In the genomic region with DNA sequence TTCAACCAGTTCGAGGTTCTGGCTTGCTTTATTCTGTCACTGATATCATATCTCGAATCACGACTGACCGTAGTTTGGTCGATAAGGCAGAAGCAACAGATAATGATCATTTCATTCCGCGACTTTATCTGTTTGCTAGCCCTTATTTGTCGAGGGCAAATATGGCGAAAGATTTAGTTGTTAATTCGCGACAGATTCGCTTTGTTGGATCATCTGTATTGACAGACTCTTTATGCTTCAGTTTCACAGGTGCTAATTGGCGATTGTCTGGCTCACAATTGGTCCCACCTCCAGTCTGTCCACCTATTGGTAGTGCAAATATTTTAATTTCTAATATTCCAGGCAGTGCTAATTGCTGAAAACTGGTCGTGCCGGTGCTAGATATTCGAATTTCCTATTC, we compare ENCODE assay signal across 5 fruit fly cellular contexts.
TF ChIP-seq lines count a peak whose summit lies in the region.

No protein-coding gene starts in this region.

- no peak for TF ChIP-seq CTCF in whole organism, embryonic (GFP tag; optimal IDR thresholded peaks at IDR 0.05; lab: Kevin White, UChicago)

TF ChIP-seq in whole organism, adult, 20 proteins besides CTCF, POLR2A, EP300 and RAD21 (continues in another document):
- TF ChIP-seq CG33017 (tag; optimal IDR thresholded peaks at IDR 0.05; lab: Kevin White, UChicago) (peak; percentile 67), toe (GFP tag; optimal IDR thresholded peaks at IDR 0.05; lab: Kevin White, UChicago) (peak; percentile 75), CG7045 (GFP tag; optimal IDR thresholded peaks at IDR 0.05; lab: Kevin White, UChicago) (peak; percentile 92), CG12768 (GFP tag; optimal IDR thresholded peaks at IDR 0.05; lab: Kevin White, UChicago) (peak; percentile 66), Mnt (GFP tag; optimal IDR thresholded peaks at IDR 0.05; lab: Kevin White, UChicago) (peak; percentile 35), CG1620 (GFP tag; optimal IDR thresholded peaks at IDR 0.05; lab: Kevin White, UChicago) (peak; percentile 38), Clk (GFP tag; optimal IDR thresholded peaks at IDR 0.05; lab: Kevin White, UChicago) (peak; percentile 40), Crg-1 (GFP tag; optimal IDR thresholded peaks at IDR 0.05; lab: Kevin White, UChicago) (peak; percentile 85), kay (GFP tag; lab: Kevin White, UChicago; ENCODE audit: borderline replicate concordance) (peak; percentile 96), bab1 (GFP tag; optimal IDR thresholded peaks at IDR 0.05; lab: Kevin White, UChicago) (no peak), CG5204 (GFP tag; optimal IDR thresholded peaks at IDR 0.05; lab: Kevin White, UChicago) (peak; percentile 12), CG11617 (GFP tag; optimal IDR thresholded peaks at IDR 0.05; lab: Kevin White, UChicago) (peak; percentile 54), tj (GFP tag; optimal IDR thresholded peaks at IDR 0.05; lab: Kevin White, UChicago) (no peak), Hr96 (GFP tag; optimal IDR thresholded peaks at IDR 0.05; lab: Kevin White, UChicago) (peak; percentile 47), pad (GFP tag; optimal IDR thresholded peaks at IDR 0.05; lab: Kevin White, UChicago) (peak; percentile 43), CG14711 (tag; optimal IDR thresholded peaks at IDR 0.05; lab: Kevin White, UChicago) (peak; percentile 33), CG7101 (tag; optimal IDR thresholded peaks at IDR 0.05; lab: Kevin White, UChicago) (peak; percentile 79)

TF ChIP-seq in whole organism, embryonic, 481 proteins besides CTCF, POLR2A, EP300 and RAD21 (continues in another document):
- TF ChIP-seq grn (GFP tag; optimal IDR thresholded peaks at IDR 0.05; lab: Kevin White, UChicago) = peak; percentile 14
- TF ChIP-seq CG15696 (tag; optimal IDR thresholded peaks at IDR 0.05; lab: Kevin White, UChicago) = no peak
- TF ChIP-seq Med (GFP tag; lab: Kevin White, UChicago) = peak; percentile 90
- TF ChIP-seq Sin3A (optimal IDR thresholded peaks at IDR 0.05; lab: Kevin White, UChicago) = no peak
- TF ChIP-seq cwo (GFP tag; optimal IDR thresholded peaks at IDR 0.05; lab: Kevin White, UChicago) = peak; percentile 8
- TF ChIP-seq Hr78 (GFP tag; optimal IDR thresholded peaks at IDR 0.05; lab: Kevin White, UChicago) = no peak
- TF ChIP-seq Atf6 (GFP tag; IDR thresholded peaks at IDR 0.05; lab: Robert Waterston, UW) = peak; percentile 62
- no peak for TF ChIP-seq Scr (GFP tag; IDR thresholded peaks at IDR 0.05; lab: Robert Waterston, UW; ENCODE audit: partially characterized antibody)
- peak; percentile 22 for TF ChIP-seq Asciz (GFP tag; optimal IDR thresholded peaks at IDR 0.05; lab: Kevin White, UChicago)
- no peak for TF ChIP-seq croc (GFP tag; conservative IDR thresholded peaks at IDR 0.05; lab: Robert Waterston, UW)
- TF ChIP-seq CG3995 (GFP tag; optimal IDR thresholded peaks at IDR 0.05; lab: Kevin White, UChicago) = peak; percentile 2
- peak; percentile 33; the same call in 1 of the 2 replicates for TF ChIP-seq sob (GFP tag; IDR thresholded peaks at IDR 0.05; lab: Robert Waterston, UW)
- TF ChIP-seq HHEX (GFP tag; optimal IDR thresholded peaks at IDR 0.05; lab: Kevin White, UChicago) = peak; percentile 33
- TF ChIP-seq otp (GFP tag; IDR thresholded peaks at IDR 0.05; lab: Robert Waterston, UW) = peak; percentile 64; the same call in 1 of the 3 replicates
- TF ChIP-seq CG12236 (GFP tag; optimal IDR thresholded peaks at IDR 0.05; lab: Kevin White, UChicago) = no peak
- peak; percentile 49 for TF ChIP-seq CG10543 (GFP tag; optimal IDR thresholded peaks at IDR 0.05; lab: Kevin White, UChicago)
- no peak for TF ChIP-seq chif (GFP tag; optimal IDR thresholded peaks at IDR 0.05; lab: Kevin White, UChicago)
- TF ChIP-seq CG4404 (GFP tag; IDR thresholded peaks at IDR 0.05; lab: Robert Waterston, UW) = no peak

TF ChIP-seq in whole organism, prepupa, 60 proteins besides CTCF, POLR2A, EP300 and RAD21 (continues in another document):
- TF ChIP-seq spab (GFP tag; optimal IDR thresholded peaks at IDR 0.05; lab: Kevin White, UChicago) = peak; percentile 51
- TF ChIP-seq CG6808 (GFP tag; optimal IDR thresholded peaks at IDR 0.05; lab: Kevin White, UChicago) = no peak
- TF ChIP-seq esn (GFP tag; optimal IDR thresholded peaks at IDR 0.05; lab: Kevin White, UChicago) = no peak
- TF ChIP-seq Sox14 (GFP tag; optimal IDR thresholded peaks at IDR 0.05; lab: Kevin White, UChicago) = no peak
- no peak for TF ChIP-seq CG8319 (GFP tag; optimal IDR thresholded peaks at IDR 0.05; lab: Kevin White, UChicago)
- no peak for TF ChIP-seq OdsH (GFP tag; optimal IDR thresholded peaks at IDR 0.05; lab: Kevin White, UChicago)
- no peak for TF ChIP-seq CG6276 (GFP tag; optimal IDR thresholded peaks at IDR 0.05; lab: Kevin White, UChicago)
- peak; percentile 57 for TF ChIP-seq CG7368 (GFP tag; optimal IDR thresholded peaks at IDR 0.05; lab: Kevin White, UChicago)
- no peak for TF ChIP-seq Gug (GFP tag; IDR thresholded peaks at IDR 0.05; lab: Robert Waterston, UW)
- TF ChIP-seq Eip78C (GFP tag; lab: Kevin White, UChicago) = peak; percentile 93
- no peak for TF ChIP-seq cyc (GFP tag; optimal IDR thresholded peaks at IDR 0.05; lab: Kevin White, UChicago)
- TF ChIP-seq CG11762 (GFP tag; optimal IDR thresholded peaks at IDR 0.05; lab: Kevin White, UChicago; ENCODE audit: insufficient read depth) = peak; percentile 5
- no peak for TF ChIP-seq CG11294 (GFP tag; IDR thresholded peaks at IDR 0.05; lab: Robert Waterston, UW)
- TF ChIP-seq Hr39 (GFP tag; optimal IDR thresholded peaks at IDR 0.05; lab: Kevin White, UChicago) = no peak
- TF ChIP-seq CG31627 (GFP tag; optimal IDR thresholded peaks at IDR 0.05; lab: Kevin White, UChicago) = no peak
- TF ChIP-seq vri (GFP tag; optimal IDR thresholded peaks at IDR 0.05; lab: Kevin White, UChicago) = peak; percentile 9
- TF ChIP-seq CG15336 (GFP tag; IDR thresholded peaks at IDR 0.05; lab: Robert Waterston, UW) = no peak
- peak; percentile 64 for TF ChIP-seq CG6792 (GFP tag; optimal IDR thresholded peaks at IDR 0.05; lab: Kevin White, UChicago)
- no peak for TF ChIP-seq lz (GFP tag; optimal IDR thresholded peaks at IDR 0.05; lab: Kevin White, UChicago)

TF ChIP-seq in whole organism, pupa, 21 proteins besides CTCF, POLR2A, EP300 and RAD21:
- peak; percentile 77 for TF ChIP-seq Pif1B (GFP tag; optimal IDR thresholded peaks at IDR 0.05; lab: Kevin White, UChicago)
- peak; percentile 41 for TF ChIP-seq CG34367 (tag; optimal IDR thresholded peaks at IDR 0.05; lab: Kevin White, UChicago)
- no peak for TF ChIP-seq fd96Ca (GFP tag; IDR thresholded peaks at IDR 0.05; lab: Robert Waterston, UW)
- TF ChIP-seq Snoo (tag; optimal IDR thresholded peaks at IDR 0.05; lab: Kevin White, UChicago) = no peak
- no peak for TF ChIP-seq CG8159 (tag; optimal IDR thresholded peaks at IDR 0.05; lab: Kevin White, UChicago)
- peak; percentile 83 for TF ChIP-seq Pif1A (GFP tag; optimal IDR thresholded peaks at IDR 0.05; lab: Kevin White, UChicago)
- no peak for TF ChIP-seq D1 (tag; optimal IDR thresholded peaks at IDR 0.05; lab: Kevin White, UChicago)
- no peak for TF ChIP-seq CG8301 (tag; optimal IDR thresholded peaks at IDR 0.05; lab: Kevin White, UChicago)
- TF ChIP-seq CG15710 (tag; optimal IDR thresholded peaks at IDR 0.05; lab: Kevin White, UChicago) = no peak
- TF ChIP-seq CG10348 (GFP tag; IDR thresholded peaks at IDR 0.05; lab: Robert Waterston, UW) = no peak
- TF ChIP-seq EcR (GFP tag; optimal IDR thresholded peaks at IDR 0.05; lab: Kevin White, UChicago) = no peak
- TF ChIP-seq CG17806 (tag; optimal IDR thresholded peaks at IDR 0.05; lab: Kevin White, UChicago) = no peak
- TF ChIP-seq CG4496 (GFP tag; IDR thresholded peaks at IDR 0.05; lab: Robert Waterston, UW) = no peak
- TF ChIP-seq CG9948 (tag; optimal IDR thresholded peaks at IDR 0.05; lab: Kevin White, UChicago) = no peak
- TF ChIP-seq CG32121 (GFP tag; IDR thresholded peaks at IDR 0.05; lab: Robert Waterston, UW) = no peak
- TF ChIP-seq CG13204 (GFP tag; optimal IDR thresholded peaks at IDR 0.05; lab: Kevin White, UChicago) = no peak
- no peak for TF ChIP-seq Ets98B (GFP tag; IDR thresholded peaks at IDR 0.05; lab: Robert Waterston, UW)
- peak; percentile 63 for TF ChIP-seq gl (tag; optimal IDR thresholded peaks at IDR 0.05; lab: Kevin White, UChicago)
- no peak for TF ChIP-seq rn (GFP tag; IDR thresholded peaks at IDR 0.05; lab: Robert Waterston, UW)
- TF ChIP-seq CG12605 (GFP tag; IDR thresholded peaks at IDR 0.05; lab: Robert Waterston, UW) = no peak
- TF ChIP-seq CG14655 (GFP tag; optimal IDR thresholded peaks at IDR 0.05; lab: Kevin White, UChicago) = no peak
TF ChIP-seq in whole organism, pupa: peak in this region for 4.

TF ChIP-seq in whole organism, wandering third instar larva, 38 proteins besides CTCF, POLR2A, EP300 and RAD21 (continues in another document):
- TF ChIP-seq CG32264 (GFP tag; optimal IDR thresholded peaks at IDR 0.05; lab: Kevin White, UChicago) = no peak
- TF ChIP-seq Hr83 (GFP tag; optimal IDR thresholded peaks at IDR 0.05; lab: Kevin White, UChicago; ENCODE audit: poor library complexity, severe bottlenecking) = peak; percentile 38
- no peak for TF ChIP-seq HLH106 (tag; optimal IDR thresholded peaks at IDR 0.05; lab: Kevin White, UChicago)
- no peak for TF ChIP-seq dsf (GFP tag; optimal IDR thresholded peaks at IDR 0.05; lab: Kevin White, UChicago; ENCODE audit: borderline replicate concordance)
- TF ChIP-seq Jra (GFP tag; optimal IDR thresholded peaks at IDR 0.05; lab: Kevin White, UChicago) = no peak
- TF ChIP-seq dmrt93B (GFP tag; optimal IDR thresholded peaks at IDR 0.05; lab: Kevin White, UChicago) = no peak
- no peak for TF ChIP-seq CrebA (GFP tag; optimal IDR thresholded peaks at IDR 0.05; lab: Kevin White, UChicago; ENCODE audit: borderline replicate concordance)
- TF ChIP-seq OdsH (GFP tag; optimal IDR thresholded peaks at IDR 0.05; lab: Kevin White, UChicago) = no peak
- no peak for TF ChIP-seq sage (GFP tag; optimal IDR thresholded peaks at IDR 0.05; lab: Kevin White, UChicago)
- no peak for TF ChIP-seq CG9705 (GFP tag; optimal IDR thresholded peaks at IDR 0.05; lab: Kevin White, UChicago)
- no peak for TF ChIP-seq jim (GFP tag; optimal IDR thresholded peaks at IDR 0.05; lab: Kevin White, UChicago)
- peak; percentile 65 for TF ChIP-seq rgr (GFP tag; optimal IDR thresholded peaks at IDR 0.05; lab: Kevin White, UChicago)
- TF ChIP-seq brk (GFP tag; optimal IDR thresholded peaks at IDR 0.05; lab: Kevin White, UChicago) = no peak
- TF ChIP-seq Dif (GFP tag; optimal IDR thresholded peaks at IDR 0.05; lab: Kevin White, UChicago; ENCODE audit: partially characterized antibody) = no peak
- TF ChIP-seq Vsx2 (GFP tag; optimal IDR thresholded peaks at IDR 0.05; lab: Kevin White, UChicago; ENCODE audit: partially characterized antibody) = no peak
- no peak for TF ChIP-seq ey (GFP tag; optimal IDR thresholded peaks at IDR 0.05; lab: Kevin White, UChicago)
- TF ChIP-seq N (GFP tag; optimal IDR thresholded peaks at IDR 0.05; lab: Kevin White, UChicago) = no peak
- no peak for TF ChIP-seq lola (GFP tag; optimal IDR thresholded peaks at IDR 0.05; lab: Kevin White, UChicago)
- no peak for TF ChIP-seq woc (GFP tag; optimal IDR thresholded peaks at IDR 0.05; lab: Kevin White, UChicago)
- TF ChIP-seq sv (GFP tag; optimal IDR thresholded peaks at IDR 0.05; lab: Kevin White, UChicago) = no peak
- peak; percentile 34 for TF ChIP-seq br (GFP tag; optimal IDR thresholded peaks at IDR 0.05; lab: Kevin White, UChicago)
- TF ChIP-seq Abd-B (GFP tag; optimal IDR thresholded peaks at IDR 0.05; lab: Kevin White, UChicago) = no peak
